Worm (Caenorhabditis elegans) whole organism, dauer: ENCODE data around the gene ZK666.8.
"Not testable (repeated sequence)": the region's sequence is repeated elsewhere in the genome, so short reads cannot be mapped to it uniquely, and the experiment has no call there.

ENCODE experiments used
- unc-62 ChIP-seq: sonication (generic microtip); optimal IDR thresholded peaks from 2 replicates; lab custom pipeline; 2017; ENCODE audit warnings: missing biosample characterization, missing genetic modification reagents, missing genetic modification characterization

ZK666.8 gene

ce11 chrII:10493034-10493433 is at the start of gene ZK666.8:
TSS of gene ZK666.8 (minus strand) at chrII:10493134.
- not testable (repeated sequence) for TF ChIP-seq unc-62 (GFP tag; lab: Kevin White, UChicago)

ce11 chrII:10541923-10542486 is 49.1 kb upstream of the ZK666.8 start, which contains the start of gene pro-1:
TSS of gene pro-1 (minus strand) at chrII:10541996.
- TF ChIP-seq unc-62 (GFP tag; lab: Kevin White, UChicago), result no peak

DNA sequence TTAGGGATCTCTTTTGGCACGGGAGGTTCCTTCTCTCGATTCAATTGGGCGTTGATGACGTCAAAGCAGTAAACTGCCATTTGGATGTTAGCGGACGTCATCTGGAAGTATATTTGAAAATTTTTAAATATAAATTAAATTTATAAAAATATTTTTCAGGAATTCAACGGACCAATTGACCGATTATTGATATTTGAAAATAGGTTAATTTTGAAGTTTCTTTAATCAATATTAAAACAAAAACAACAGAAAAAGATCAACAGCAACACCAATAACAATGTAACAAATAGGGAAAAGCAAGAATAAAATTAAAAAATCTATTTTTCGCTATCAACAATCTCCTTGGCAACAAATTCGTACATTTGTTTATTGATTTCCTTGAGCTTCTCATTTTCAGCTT is 46.3 kb upstream of the ZK666.8 start, which contains the start of gene R166.3:
Gene R166.3, minus strand, starts transcription at position 101 of the 400 bp plus-strand sequence.
- no peak for TF ChIP-seq unc-62 (GFP tag; lab: Kevin White, UChicago)

- TF ChIP-seq unc-62 (GFP tag; lab: Kevin White, UChicago), result no peak
Observed at ce11 chrII:10537988-10538387, 45.1 kb upstream of the ZK666.8 start.

ce11 chrII:10537571-10537970 is 44.6 kb upstream of the ZK666.8 start, which contains the start of gene R166.2:
TSS of gene R166.2 (minus strand) at chrII:10537671.
- no peak for TF ChIP-seq unc-62 (GFP tag; lab: Kevin White, UChicago)

DNA sequence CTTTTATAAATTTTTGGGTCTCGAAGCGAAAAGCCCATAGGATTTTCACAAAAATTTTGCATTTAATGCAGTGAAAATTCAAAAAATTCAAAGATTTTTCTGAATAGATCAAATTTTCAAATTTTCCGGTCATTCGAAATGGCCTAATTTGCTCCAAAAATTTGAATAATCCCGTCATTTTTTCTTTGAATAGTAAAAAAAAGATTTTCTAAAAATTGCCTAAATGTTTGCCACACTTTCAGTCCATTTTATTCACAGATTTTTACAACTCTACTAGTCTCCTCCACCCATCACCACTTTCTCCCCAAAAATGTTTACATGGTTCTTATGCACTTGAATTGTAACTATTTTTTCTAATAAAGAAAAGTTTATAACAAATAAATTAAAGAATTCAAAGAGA is 41.1 kb upstream of the ZK666.8 start:
- no peak for TF ChIP-seq unc-62 (GFP tag; lab: Kevin White, UChicago)

DNA sequence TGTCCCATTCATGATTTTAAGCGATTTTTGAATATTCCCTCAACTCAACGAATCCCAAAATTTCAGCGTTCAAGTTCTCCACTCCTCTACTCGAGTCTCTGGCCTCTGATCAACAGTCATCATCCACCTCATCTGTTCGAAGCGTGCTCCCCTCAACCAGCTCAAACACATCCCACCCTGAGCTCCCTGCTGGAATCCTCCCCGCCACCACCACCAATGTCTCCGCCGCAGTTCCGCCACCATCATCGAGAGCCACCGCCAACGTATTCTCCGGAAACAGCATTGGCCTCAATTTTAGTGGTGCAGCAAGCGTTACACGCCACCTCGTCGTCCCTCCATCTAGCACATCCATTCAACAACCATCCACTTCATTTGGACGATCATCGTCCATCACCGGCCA is 38.7 kb upstream of the ZK666.8 start:
- no peak for TF ChIP-seq unc-62 (GFP tag; lab: Kevin White, UChicago)

ce11 chrII:10530907-10531306 is 38.0 kb upstream of the ZK666.8 start:
- TF ChIP-seq unc-62 (GFP tag; lab: Kevin White, UChicago), result no peak

- no peak for TF ChIP-seq unc-62 (GFP tag; lab: Kevin White, UChicago)
Observed at ce11 chrII:10529218-10529751, 36.4 kb upstream of the ZK666.8 start.

DNA sequence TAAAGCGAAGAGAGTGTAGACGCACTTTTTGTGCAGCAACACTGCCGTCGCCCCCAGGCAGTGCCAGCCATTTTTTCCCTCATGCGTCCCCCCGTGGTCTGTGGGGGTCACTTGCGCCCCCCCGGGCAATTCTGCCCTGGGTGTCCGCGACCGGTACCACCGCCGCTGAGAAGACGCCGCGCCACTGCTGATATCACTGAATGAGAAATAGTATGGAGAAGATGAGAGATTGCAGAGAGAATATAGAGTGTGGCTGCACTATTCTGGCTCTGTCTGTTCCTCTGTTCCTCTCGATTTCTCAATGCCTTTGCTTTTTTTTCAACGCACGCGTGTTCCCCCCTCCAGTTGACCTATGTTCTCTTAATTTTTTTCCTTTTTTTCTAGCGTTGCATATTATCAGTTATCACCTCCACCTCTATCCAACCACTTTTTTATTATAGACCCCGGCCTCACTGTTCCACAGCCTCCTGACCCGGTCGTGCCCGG is 34.8 kb upstream of the ZK666.8 start, which contains the start of gene mab-10:
Gene mab-10, plus strand, starts transcription at position 436 of the 486 bp plus-strand sequence.
- no peak for TF ChIP-seq unc-62 (GFP tag; lab: Kevin White, UChicago)

DNA sequence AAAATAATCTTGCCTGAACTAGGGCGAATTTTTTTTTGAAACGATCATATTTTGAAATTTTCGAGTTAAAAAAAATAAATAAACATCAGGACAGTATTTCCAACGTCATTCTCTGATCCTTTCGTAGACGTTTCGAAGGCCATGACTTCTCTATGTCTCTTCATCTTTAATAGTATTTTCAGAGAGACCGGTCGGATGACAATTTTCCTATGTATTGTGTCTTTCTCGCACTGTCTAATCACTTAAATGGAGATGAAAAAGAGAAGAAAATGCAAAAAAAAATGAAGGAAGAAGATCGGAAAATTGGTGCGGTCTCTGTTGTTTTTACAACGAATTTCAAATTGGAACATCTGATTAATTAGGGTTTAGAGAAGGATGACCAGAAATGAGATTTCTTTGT is 32.2 kb upstream of the ZK666.8 start:
- no peak for TF ChIP-seq unc-62 (GFP tag; lab: Kevin White, UChicago)

DNA sequence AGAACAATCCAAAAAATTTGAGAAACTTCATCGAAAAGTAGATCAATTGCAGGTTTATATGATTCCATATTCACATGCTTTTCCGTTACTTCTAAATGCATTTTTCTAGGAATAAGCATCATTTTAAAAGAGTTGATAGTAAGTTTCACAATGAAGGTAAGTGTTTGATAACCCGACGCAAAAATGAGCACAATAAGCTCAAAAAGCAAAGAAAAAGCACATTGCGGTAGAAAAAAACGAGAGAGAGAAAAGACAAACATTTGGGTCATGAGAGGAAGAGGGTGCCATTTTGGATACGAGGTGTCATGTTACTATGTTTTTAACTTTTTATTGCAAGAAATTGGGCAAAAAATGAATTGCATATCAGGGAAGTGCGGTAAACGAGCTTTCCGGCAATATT is 31.4 kb upstream of the ZK666.8 start, which contains the start of gene F59B10.6:
Gene F59B10.6, minus strand, starts transcription at position 101 of the 400 bp plus-strand sequence.
- TF ChIP-seq unc-62 (GFP tag; lab: Kevin White, UChicago), result no peak

DNA sequence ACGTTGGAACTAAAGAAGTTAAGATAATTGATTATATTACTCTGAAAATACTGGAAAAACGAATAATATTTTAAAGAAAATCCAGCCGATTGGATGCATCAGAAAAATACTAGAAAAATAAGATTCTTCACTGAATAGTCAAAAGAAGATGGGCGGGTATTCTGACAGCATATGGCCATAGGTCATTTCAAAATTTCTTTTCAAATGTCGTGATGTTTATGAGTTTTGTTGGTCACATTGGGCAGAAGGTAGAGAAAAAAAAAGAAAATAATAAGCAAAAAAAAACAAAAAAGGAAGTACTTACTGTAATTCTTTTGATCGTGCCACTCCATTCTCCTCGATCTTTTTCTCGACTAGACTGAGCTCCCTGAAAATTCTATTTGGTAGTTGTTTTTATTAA is 30.6 kb upstream of the ZK666.8 start, which contains the start of gene F59B10.5:
Gene F59B10.5, minus strand, starts transcription at position 101 of the 400 bp plus-strand sequence.
- TF ChIP-seq unc-62 (GFP tag; lab: Kevin White, UChicago), result no peak

DNA sequence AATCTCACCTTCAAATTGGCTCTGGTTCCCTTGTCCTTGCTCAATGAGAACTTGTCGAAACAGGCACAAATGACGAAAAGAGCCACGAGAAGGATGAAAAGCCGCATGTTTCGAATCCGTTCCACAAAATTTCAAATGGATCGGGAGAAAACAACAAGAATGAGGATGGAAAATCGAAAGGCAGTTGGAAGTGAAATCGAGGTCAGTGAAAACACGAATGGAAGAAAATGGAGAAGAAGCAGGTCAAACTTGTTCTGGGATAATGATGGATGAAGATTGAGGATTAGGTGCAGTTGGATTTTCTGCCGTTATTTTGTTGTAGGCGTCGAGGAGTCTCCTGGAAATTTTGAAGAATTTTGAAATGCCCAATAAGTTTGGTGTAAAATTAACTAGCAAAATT is 30.1 kb upstream of the ZK666.8 start:
- TF ChIP-seq unc-62 (GFP tag; lab: Kevin White, UChicago), result no peak

DNA sequence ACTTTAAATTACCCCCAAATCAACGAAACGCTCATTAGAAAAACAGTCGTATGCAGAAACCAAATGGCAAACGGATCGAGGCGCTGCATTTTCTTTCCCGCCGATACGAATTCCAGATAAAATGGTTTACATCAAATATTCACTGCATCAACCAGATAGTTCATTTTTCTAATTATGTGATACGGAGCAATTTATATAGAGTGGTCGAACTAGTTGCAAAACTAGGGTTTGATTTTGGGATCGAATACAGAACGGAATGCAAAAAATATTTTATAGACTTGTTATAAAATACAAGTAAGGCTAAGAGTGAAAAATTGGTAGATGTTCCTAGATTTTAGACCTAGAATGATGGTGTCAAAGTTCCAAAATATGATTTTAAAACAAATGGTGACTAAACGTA is 26.9 kb upstream of the ZK666.8 start:
- TF ChIP-seq unc-62 (GFP tag; lab: Kevin White, UChicago), result no peak

- TF ChIP-seq unc-62 (GFP tag; lab: Kevin White, UChicago), result no peak
Observed at ce11 chrII:10519017-10519416, 26.1 kb upstream of the ZK666.8 start, which contains the start of gene F59B10.4. TSS of gene F59B10.4 (minus strand) at chrII:10519117.

ce11 chrII:10516375-10516774 is 23.4 kb upstream of the ZK666.8 start:
- TF ChIP-seq unc-62 (GFP tag; lab: Kevin White, UChicago), result no peak
